Worm (Caenorhabditis elegans): ENCODE results near the gene F58B4.7.

The F58B4.7 gene

DNA sequence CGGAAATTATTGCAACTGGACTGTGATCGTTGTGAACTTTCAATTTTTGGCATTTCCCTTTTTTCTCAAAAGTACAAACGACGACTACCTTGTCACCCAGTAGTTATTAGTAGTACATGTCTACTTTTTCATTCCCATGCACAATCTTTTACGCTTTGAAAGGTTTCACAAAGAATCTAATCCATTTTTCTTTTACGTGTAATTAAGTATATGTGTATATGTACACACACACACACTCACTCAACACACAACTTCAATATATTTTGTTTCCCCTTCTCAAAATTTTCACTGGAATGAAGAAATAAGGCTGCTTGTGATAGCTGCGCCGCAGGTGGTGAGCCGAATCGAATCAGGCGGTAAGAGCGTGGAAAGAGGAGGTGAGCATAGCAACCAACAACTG lies 1.6 kb upstream of the F58B4.7 start, which contains the start of gene F58B4.6 (continued):
- TF ChIP-seq snpc-1.1 (tag; optimal IDR thresholded peaks at IDR 0.05; ENCODE audit: insufficient read depth): no peak
- no peak for TF ChIP-seq chd-7 (tag; optimal IDR thresholded peaks at IDR 0.05)
- TF ChIP-seq ztf-6 (GFP tag; IDR thresholded peaks at IDR 0.05): no peak
- TF ChIP-seq unc-130 (GFP tag; optimal IDR thresholded peaks at IDR 0.05): no peak
- TF ChIP-seq attf-3 (GFP tag; conservative IDR thresholded peaks at IDR 0.05): no peak
- no peak for TF ChIP-seq pbrm-1 (GFP tag; IDR thresholded peaks at IDR 0.05)
- TF ChIP-seq him-1 (tag; optimal IDR thresholded peaks at IDR 0.05): no peak
- no peak for TF ChIP-seq hlh-26 (GFP tag; conservative IDR thresholded peaks at IDR 0.05)

DNA sequence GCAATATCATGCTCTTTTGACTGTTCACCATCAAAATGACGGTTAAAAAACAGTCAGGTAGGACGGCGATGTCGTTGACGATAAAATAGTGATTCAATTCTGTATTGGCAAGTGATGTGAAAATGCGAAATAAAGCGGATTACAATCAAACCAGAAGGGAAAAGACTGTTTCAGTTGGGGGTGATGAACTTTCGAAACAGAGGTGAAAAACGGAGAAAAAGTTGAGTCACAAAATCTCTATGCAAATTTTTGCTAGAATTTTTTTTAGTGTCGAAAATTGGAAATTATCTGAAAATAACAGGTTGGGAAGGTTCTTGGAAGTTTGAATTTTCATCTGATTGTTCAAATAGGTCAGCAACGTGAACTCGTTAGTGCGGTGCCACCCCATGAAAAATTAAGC lies 1.4 kb downstream of the F58B4.7 start, which contains the start of gene nas-31:
Gene nas-31 (minus strand): TSS at position 101 of the 400 bp plus-strand sequence.
- TF ChIP-seq dpl-1 (GFP tag; optimal IDR thresholded peaks at IDR 0.05): no peak
- no peak for TF ChIP-seq aptf-3 (GFP tag; IDR thresholded peaks at IDR 0.05)
- no peak for TF ChIP-seq sptf-2 (GFP tag; optimal IDR thresholded peaks at IDR 0.05)
- TF ChIP-seq fkh-3 (tag; optimal IDR thresholded peaks at IDR 0.05): no peak
- TF ChIP-seq B0019.2 (GFP tag; conservative IDR thresholded peaks at IDR 0.05): no peak
- TF ChIP-seq C17E4.6 (GFP tag; IDR thresholded peaks at IDR 0.05): no peak
- no peak for TF ChIP-seq ekl-4 (GFP tag; IDR thresholded peaks at IDR 0.05)
- TF ChIP-seq Y56A3A.18 (GFP tag; IDR thresholded peaks at IDR 0.05): no peak
- no peak for TF ChIP-seq egrh-3 (GFP tag; IDR thresholded peaks at IDR 0.05)
- no peak for TF ChIP-seq F55B11.4 (tag; optimal IDR thresholded peaks at IDR 0.05; ENCODE audit: borderline replicate concordance, insufficient read depth)
- TF ChIP-seq lsl-1 (GFP tag; optimal IDR thresholded peaks at IDR 0.05): no peak
- no peak for TF ChIP-seq tbx-9 (tag; optimal IDR thresholded peaks at IDR 0.05; ENCODE audit: borderline replicate concordance)
- no peak for TF ChIP-seq atf-7 (tag; optimal IDR thresholded peaks at IDR 0.05)
- TF ChIP-seq nfyb-1 (GFP tag; IDR thresholded peaks at IDR 0.05): no peak
- TF ChIP-seq B0035.1 (tag; optimal IDR thresholded peaks at IDR 0.05): no peak
- TF ChIP-seq B0336.3 (GFP tag; IDR thresholded peaks at IDR 0.05): no peak
- no peak for TF ChIP-seq F57C9.4 (tag; optimal IDR thresholded peaks at IDR 0.05)

ce11 chrV:10918373-10918772 lies 4.8 kb downstream of the F58B4.7 start, which contains the start of gene F58B4.2:
TSS of gene F58B4.2 (minus strand) at chrV:10918473.
- TF ChIP-seq sdz-38 (tag; optimal IDR thresholded peaks at IDR 0.05) (no peak), ztf-18 (tag; optimal IDR thresholded peaks at IDR 0.05) (no peak), unc-130 (GFP tag; optimal IDR thresholded peaks at IDR 0.05) (no peak), nfya-2 (GFP tag; IDR thresholded peaks at IDR 0.05) (no peak), hsf-1 (GFP tag; IDR thresholded peaks at IDR 0.05) (no peak), nhr-27 (tag; optimal IDR thresholded peaks at IDR 0.05) (no peak), somi-1 (GFP tag; optimal IDR thresholded peaks at IDR 0.05) (no peak), egl-44 (GFP tag; IDR thresholded peaks at IDR 0.05) (no peak), hmg-1.2 (GFP tag; IDR thresholded peaks at IDR 0.05) (no peak), C06A6.2 (GFP tag; conservative IDR thresholded peaks at IDR 0.05) (no peak), atf-7 (tag; optimal IDR thresholded peaks at IDR 0.05) (no peak), gei-17 (GFP tag; optimal IDR thresholded peaks at IDR 0.05) (no peak), snpc-1.1 (tag; optimal IDR thresholded peaks at IDR 0.05; ENCODE audit: insufficient read depth) (no peak), egl-18 (GFP tag; IDR thresholded peaks at IDR 0.05) (no peak), unc-62 (GFP tag; optimal IDR thresholded peaks at IDR 0.05) (no peak)

All from whole organism, young adult.